Worm (Caenorhabditis elegans) whole organism, late embryonic: ENCODE measurements around the gene C02F12.5.

ENCODE experiments used
- ama-1 ChIP-seq: fragments of 150-350 bp; optimal IDR thresholded peaks from 2 replicates; lab custom pipeline; 2014
- ceh-18 ChIP-seq: sonication (generic microtip); optimal IDR thresholded peaks from 2 replicates; lab custom pipeline; 2016; ENCODE audit warnings: missing genetic modification characterization, missing compliant biosample characterization
- fkh-10 ChIP-seq: fragments of 150-350 bp; optimal IDR thresholded peaks from 2 replicates; lab custom pipeline; 2014; ENCODE audit warnings: missing biosample characterization, missing genetic modification reagents, missing genetic modification characterization
- hlh-30 ChIP-seq: sonication (generic microtip); optimal IDR thresholded peaks from 2 replicates; lab custom pipeline; 2017; ENCODE audit warnings: antibody characterized with exemption, missing genetic modification characterization, missing compliant biosample characterization; ENCODE audit not compliant: insufficient read depth
- pha-4 ChIP-seq: fragments of 150-350 bp; optimal IDR thresholded peaks from 2 replicates; lab custom pipeline; 2018; ENCODE audit warnings: missing biosample characterization, missing genetic modification reagents, missing genetic modification characterization
- tbx-2 ChIP-seq: sonication (generic microtip); optimal IDR thresholded peaks from 2 replicates; lab custom pipeline; 2016; ENCODE audit warnings: missing genetic modification characterization, missing compliant biosample characterization
- unc-55 ChIP-seq: sonication (generic microtip); optimal IDR thresholded peaks from 2 replicates; lab custom pipeline; 2017; ENCODE audit warnings: missing biosample characterization, missing genetic modification reagents, missing genetic modification characterization

ce11 chrX:3668842-3669241 lies 3.1 kb downstream of the C02F12.5 start, which contains the start of gene snet-1:
- TF ChIP-seq unc-55 (GFP tag; lab: Kevin White, UChicago) (no peak), ama-1 (lab: Kevin White, UChicago) (no peak), fkh-10 (GFP tag; lab: Kevin White, UChicago) (no peak), ceh-18 (no peak), tbx-2 (tag; lab: Kevin White, UChicago) (no peak), pha-4 (tag; lab: Kevin White, UChicago) (no peak), hlh-30 (tag; lab: Kevin White, UChicago) (no peak)
